Fruit fly (Drosophila melanogaster) whole organism, embryonic: Measurements from ENCODE around the gene CG6005.
A peak's percentile ranks its signal among the peaks of the same experiment; 100 is the strongest.

ENCODE experiments used
- Abd-B ChIP-seq: fragments of 200-800 bp; sonication (Bioruptor generic); optimal IDR thresholded peaks from 2 replicates; lab custom pipeline; 2018; ENCODE audit warnings: missing biosample characterization, mild to moderate bottlenecking, missing genetic modification characterization, moderate library complexity
- Aef1 ChIP-seq: fragments of 200-800 bp; sonication (Bioruptor generic); IDR thresholded peaks from 3 replicates; pipeline ENCODE4 v1.3.6; 2022; ENCODE audit warnings: missing biosample characterization, missing genetic modification characterization
- Bdp1 ChIP-seq: fragments of 200-800 bp; sonication (Bioruptor generic); optimal IDR thresholded peaks from 3 replicates; lab custom pipeline; 2016; ENCODE audit warnings: missing biosample characterization, missing genetic modification characterization
- CG10462 ChIP-seq: fragments of 200-800 bp; sonication (Bioruptor generic); optimal IDR thresholded peaks from 2 replicates; lab custom pipeline; 2016; ENCODE audit warnings: missing biosample characterization, missing genetic modification characterization
- CG10543 ChIP-seq: fragments of 200-800 bp; sonication (Bioruptor generic); optimal IDR thresholded peaks from 3 replicates; lab custom pipeline; 2017; ENCODE audit warnings: missing biosample characterization, mild to moderate bottlenecking, missing genetic modification characterization, moderate library complexity
- CG1602 ChIP-seq: fragments of 200-800 bp; sonication (Bioruptor generic); optimal IDR thresholded peaks from 3 replicates; lab custom pipeline; 2016; ENCODE audit warnings: missing biosample characterization, missing genetic modification characterization
- CG16863 ChIP-seq: fragments of 200-800 bp; sonication (Bioruptor generic); optimal IDR thresholded peaks from 3 replicates; lab custom pipeline; 2016; ENCODE audit warnings: missing biosample characterization, missing genetic modification characterization
- CG17568 ChIP-seq: fragments of 200-800 bp; sonication (Bioruptor generic); optimal IDR thresholded peaks from 2 replicates; lab custom pipeline; 2018; ENCODE audit warnings: missing biosample characterization, mild to moderate bottlenecking, missing genetic modification characterization, moderate library complexity
- CG18764 ChIP-seq: fragments of 200-800 bp; sonication (Bioruptor generic); optimal IDR thresholded peaks from 3 replicates; lab custom pipeline; 2016; ENCODE audit warnings: missing biosample characterization, missing genetic modification characterization
- CG2116 ChIP-seq: fragments of 200-800 bp; sonication (Bioruptor generic); optimal IDR thresholded peaks from 3 replicates; lab custom pipeline; 2018; ENCODE audit warnings: missing biosample characterization, mild to moderate bottlenecking, missing genetic modification characterization
- CG31224 ChIP-seq: fragments of 200-800 bp; sonication (Bioruptor generic); IDR thresholded peaks from 2 replicates; pipeline ENCODE4 v1.3.6; 2022; ENCODE audit warnings: missing biosample characterization, missing genetic modification characterization
- CG31388 ChIP-seq: fragments of 200-800 bp; sonication (Bioruptor generic); optimal IDR thresholded peaks from 2 replicates; lab custom pipeline; 2016; ENCODE audit warnings: missing biosample characterization, missing genetic modification characterization
- CG3163 ChIP-seq: fragments of 200-800 bp; sonication (Bioruptor generic); optimal IDR thresholded peaks from 3 replicates; lab custom pipeline; 2016; ENCODE audit warnings: missing biosample characterization, missing genetic modification characterization
- CG6689 ChIP-seq: fragments of 200-800 bp; sonication (Bioruptor generic); IDR thresholded peaks from 2 replicates; pipeline ENCODE4 v1.3.6; 2022; ENCODE audit warnings: missing biosample characterization, missing genetic modification characterization
- CG7372 ChIP-seq: fragments of 200-800 bp; sonication (Bioruptor generic); IDR thresholded peaks from 2 replicates; pipeline ENCODE4 v1.3.6; 2022; ENCODE audit warnings: missing biosample characterization, missing genetic modification characterization
- CG8089 ChIP-seq: fragments of 200-800 bp; sonication (Bioruptor generic); optimal IDR thresholded peaks from 3 replicates; lab custom pipeline; 2016; ENCODE audit warnings: missing biosample characterization, missing genetic modification characterization
- CG9609 ChIP-seq: fragments of 200-800 bp; sonication (Bioruptor generic); optimal IDR thresholded peaks from 3 replicates; lab custom pipeline; 2016; ENCODE audit warnings: missing biosample characterization, missing genetic modification characterization
- CTCF ChIP-seq: fragments of 200-800 bp; sonication (Bioruptor generic); optimal IDR thresholded peaks from 2 replicates; lab custom pipeline; 2017; ENCODE audit warnings: missing biosample characterization, mild to moderate bottlenecking, missing genetic modification characterization, moderate library complexity
- Deaf1 ChIP-seq: fragments of 200-800 bp; optimal IDR thresholded peaks from 3 replicates; lab custom pipeline; 2019; ENCODE audit warnings: missing biosample characterization, mild to moderate bottlenecking, missing genetic modification characterization, moderate library complexity
- Fer2 ChIP-seq: fragments of 200-800 bp; sonication (Bioruptor generic); optimal IDR thresholded peaks from 2 replicates; lab custom pipeline; 2018; ENCODE audit warnings: missing biosample characterization, mild to moderate bottlenecking, missing genetic modification characterization, moderate library complexity
- HmgZ ChIP-seq: fragments of 200-800 bp; sonication (Bioruptor generic); optimal IDR thresholded peaks from 2 replicates; lab custom pipeline; 2018; ENCODE audit warnings: missing biosample characterization, mild to moderate bottlenecking, missing genetic modification characterization
- Hmx ChIP-seq: fragments of 200-800 bp; sonication (Bioruptor generic); optimal IDR thresholded peaks from 2 replicates; lab custom pipeline; 2016; ENCODE audit warnings: missing biosample characterization, missing genetic modification characterization
- MBD-R2 ChIP-seq: fragments of 200-800 bp; sonication (Bioruptor generic); IDR thresholded peaks from 2 replicates; pipeline ENCODE4 v1.3.6; 2022; ENCODE audit warnings: missing biosample characterization, missing genetic modification characterization
- Ravus ChIP-seq: fragments of 200-800 bp; sonication (Bioruptor generic); IDR thresholded peaks from 2 replicates; pipeline ENCODE4 v1.3.6; 2022; ENCODE audit warnings: missing biosample characterization, missing genetic modification characterization
- Sox100B ChIP-seq: fragments of 200-800 bp; sonication (Bioruptor generic); optimal IDR thresholded peaks from 3 replicates; lab custom pipeline; 2018; ENCODE audit warnings: missing biosample characterization, mild to moderate bottlenecking, missing genetic modification characterization
- Spps ChIP-seq: fragments of 200-800 bp; sonication (Bioruptor generic); optimal IDR thresholded peaks from 2 replicates; lab custom pipeline; 2018; ENCODE audit warnings: missing biosample characterization, mild to moderate bottlenecking, missing genetic modification characterization
- Ssrp ChIP-seq: fragments of 200-800 bp; sonication (Bioruptor generic); optimal IDR thresholded peaks from 2 replicates; lab custom pipeline; 2018; ENCODE audit warnings: missing biosample characterization, mild to moderate bottlenecking, missing genetic modification characterization, moderate library complexity
- Xbp1 ChIP-seq: fragments of 200-800 bp; sonication (Bioruptor generic); optimal IDR thresholded peaks from 3 replicates; lab custom pipeline; 2016; ENCODE audit warnings: missing biosample characterization, mild to moderate bottlenecking, missing genetic modification characterization
- Xrp1 ChIP-seq: fragments of 200-800 bp; sonication (Bioruptor generic); IDR thresholded peaks from 2 replicates; pipeline ENCODE4 v1.3.6; 2022; ENCODE audit warnings: missing biosample characterization, missing genetic modification characterization
- ara ChIP-seq: fragments of 200-800 bp; sonication (Bioruptor generic); IDR thresholded peaks from 2 replicates; pipeline ENCODE4 v1.3.6; 2022; ENCODE audit warnings: missing biosample characterization, missing genetic modification characterization
- ato ChIP-seq: fragments of 200-800 bp; sonication (Bioruptor generic); IDR thresholded peaks from 2 replicates; pipeline ENCODE4 v1.3.6; 2022; ENCODE audit warnings: missing biosample characterization, missing genetic modification characterization; ENCODE audit not compliant: partially characterized antibody
- chif ChIP-seq, 2 experiments: fragments of 200-800 bp; sonication (Bioruptor generic); optimal IDR thresholded peaks; 3 replicates each; lab custom pipeline; 2016; ENCODE audit warnings: missing biosample characterization in 2 of 2, missing genetic modification characterization in 2 of 2
- dimm ChIP-seq: fragments of 200-800 bp; sonication (Bioruptor generic); IDR thresholded peaks from 2 replicates; pipeline ENCODE4 v1.3.6; 2022; ENCODE audit warnings: missing biosample characterization, missing genetic modification characterization
- ewg ChIP-seq: fragments of 200-800 bp; sonication (Bioruptor generic); optimal IDR thresholded peaks from 3 replicates; lab custom pipeline; 2017; ENCODE audit warnings: mild to moderate bottlenecking, missing biosample characterization, missing genetic modification reagents, missing genetic modification characterization
- grau ChIP-seq: fragments of 200-800 bp; optimal IDR thresholded peaks from 3 replicates; lab custom pipeline; 2019; ENCODE audit warnings: missing biosample characterization, mild to moderate bottlenecking, missing genetic modification characterization, moderate library complexity
- gsb ChIP-seq: fragments of 200-800 bp; sonication (Bioruptor generic); IDR thresholded peaks from 2 replicates; pipeline ENCODE4 v1.3.6; 2022; ENCODE audit warnings: missing biosample characterization, missing genetic modification characterization
- gsb-n ChIP-seq: fragments of 200-800 bp; sonication (Bioruptor generic); optimal IDR thresholded peaks from 3 replicates; lab custom pipeline; 2018; ENCODE audit warnings: missing biosample characterization, mild to moderate bottlenecking, missing genetic modification characterization
- hkb ChIP-seq, 2 experiments: fragments of 200-800 bp in 1 of 2; fragments of >200 bp in 1 of 2; sonication (Bioruptor generic) in 1 of 2; IDR thresholded peaks in 1 of 2; optimal IDR thresholded peaks in 1 of 2; 2 replicates each; pipeline versions ENCODE4 v1.3.6 to Lab custom; 2017 to 2022; ENCODE audit warnings: missing biosample characterization in 1 of 2, missing genetic modification characterization in 1 of 2
- inv ChIP-seq: fragments of 200-800 bp; sonication (Bioruptor generic); IDR thresholded peaks from 2 replicates; pipeline ENCODE4 v1.3.6; 2022; ENCODE audit warnings: missing biosample characterization, missing genetic modification characterization; ENCODE audit not compliant: partially characterized antibody
- lmd ChIP-seq: fragments of 200-800 bp; sonication (Bioruptor generic); IDR thresholded peaks from 2 replicates; pipeline ENCODE4 v1.3.6; 2022; ENCODE audit warnings: missing biosample characterization, missing genetic modification characterization
- maf-S ChIP-seq: fragments of 200-800 bp; sonication (Bioruptor generic); optimal IDR thresholded peaks from 2 replicates; lab custom pipeline; 2016; ENCODE audit warnings: missing biosample characterization, missing genetic modification characterization
- mld ChIP-seq: fragments of 200-800 bp; sonication (Bioruptor generic); IDR thresholded peaks from 3 replicates; pipeline ENCODE4 v1.3.6; 2022; ENCODE audit warnings: missing biosample characterization, missing genetic modification characterization; ENCODE audit not compliant: partially characterized antibody
- repo ChIP-seq: fragments of 200-800 bp; sonication (Bioruptor generic); optimal IDR thresholded peaks from 2 replicates; lab custom pipeline; 2016; ENCODE audit warnings: missing biosample characterization, missing genetic modification characterization
- rib ChIP-seq: fragments of 200-800 bp; sonication (Bioruptor generic); IDR thresholded peaks from 2 replicates; pipeline ENCODE4 v1.3.6; 2022; ENCODE audit warnings: missing biosample characterization, missing genetic modification characterization
- scrt ChIP-seq: fragments of 200-800 bp; sonication (Bioruptor generic); optimal IDR thresholded peaks from 2 replicates; lab custom pipeline; 2018; ENCODE audit warnings: missing biosample characterization, mild to moderate bottlenecking, missing genetic modification characterization, moderate library complexity
- sim ChIP-seq: fragments of 200-800 bp; sonication (Bioruptor generic); IDR thresholded peaks from 2 replicates; pipeline ENCODE4 v1.3.6; 2022; ENCODE audit warnings: missing biosample characterization, missing genetic modification characterization
- sisA ChIP-seq: fragments of 200-800 bp; sonication (Bioruptor generic); IDR thresholded peaks from 2 replicates; pipeline ENCODE4 v1.3.6; 2022; ENCODE audit warnings: missing biosample characterization, missing genetic modification characterization
- tin ChIP-seq: fragments of 200-800 bp; sonication (Bioruptor generic); optimal IDR thresholded peaks from 3 replicates; lab custom pipeline; 2016; ENCODE audit warnings: missing biosample characterization, missing genetic modification characterization
- tna ChIP-seq: fragments of 200-800 bp; sonication (Bioruptor generic); IDR thresholded peaks from 2 replicates; pipeline ENCODE4 v1.3.6; 2022; ENCODE audit warnings: missing biosample characterization, missing genetic modification characterization; ENCODE audit not compliant: partially characterized antibody
- tx ChIP-seq: fragments of 200-800 bp; sonication (Bioruptor generic); optimal IDR thresholded peaks from 2 replicates; lab custom pipeline; 2016; ENCODE audit warnings: missing biosample characterization, missing genetic modification characterization
- unpg ChIP-seq: fragments of 200-800 bp; sonication (Bioruptor generic); optimal IDR thresholded peaks from 3 replicates; lab custom pipeline; 2018; ENCODE audit warnings: missing biosample characterization, mild to moderate bottlenecking, missing genetic modification characterization, moderate library complexity

CG6005 gene

DNA sequence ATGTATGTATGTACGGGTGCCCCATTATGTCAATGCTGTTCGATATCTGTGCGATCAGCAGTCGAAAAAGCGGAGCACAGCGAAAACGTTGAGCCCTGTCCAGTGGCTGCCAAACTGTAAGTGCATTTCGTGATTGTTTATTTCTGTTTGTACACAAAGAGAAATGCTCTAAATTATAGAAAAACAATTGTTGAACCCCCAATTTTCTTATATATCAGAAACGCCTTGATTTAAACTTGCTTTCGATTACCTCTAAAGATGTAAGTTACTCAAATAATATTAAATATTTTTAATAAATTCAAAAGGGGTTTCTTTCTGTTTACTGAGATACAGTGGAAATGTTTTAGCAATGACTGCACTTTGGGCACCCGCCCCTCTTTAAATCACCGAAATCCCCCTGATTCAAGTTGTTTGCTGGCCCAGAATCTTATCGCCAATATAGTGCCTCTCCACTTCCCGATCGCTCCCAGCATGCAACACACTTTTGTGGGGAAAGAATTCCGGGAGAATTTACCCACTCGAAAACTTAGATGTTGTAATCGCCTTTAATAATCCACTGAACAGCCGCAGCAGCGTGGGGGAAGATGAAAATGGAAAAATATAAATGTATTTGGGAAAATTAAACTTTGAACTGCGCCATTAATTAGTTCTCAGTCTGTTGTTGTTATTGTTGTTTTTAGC, 8.9 kb downstream of the CG6005 start (continued):
- TF ChIP-seq tna (no peak), Aef1 (no peak), gsb (GFP tag; lab: Robert Waterston, UW) (no peak), sisA (GFP tag; lab: Robert Waterston, UW) (peak; percentile 62), CG18764 (GFP tag; lab: Kevin White, UChicago) (no peak), CG8089 (no peak), rib (GFP tag; lab: Robert Waterston, UW) (no peak), Hmx (GFP tag; lab: Kevin White, UChicago) (no peak), CG31388 (no peak), maf-S (GFP tag; lab: Kevin White, UChicago) (no peak), dimm (GFP tag; lab: Robert Waterston, UW) (no peak), grau (tag; lab: Kevin White, UChicago) (peak; percentile 45), CG9609 (GFP tag; lab: Kevin White, UChicago) (no peak), Xrp1 (peak; percentile 70; the same call in 1 of the 2 replicates), Spps (tag; lab: Kevin White, UChicago) (peak; percentile 44), CG7372 (GFP tag; lab: Robert Waterston, UW) (no peak), hkb (optimal IDR thresholded peaks at IDR 0.05; lab: Kevin White, UChicago) (no peak), hkb (GFP tag; IDR thresholded peaks at IDR 0.05; lab: Robert Waterston, UW) (peak; percentile 55), CG10543 (GFP tag; lab: Kevin White, UChicago) (no peak), chif (GFP tag; optimal IDR thresholded peaks at IDR 0.05; lab: Kevin White, UChicago) (peak in 1 of 2 experiments; percentile 15), CG31224 (GFP tag; lab: Robert Waterston, UW) (no peak), ara (GFP tag; lab: Robert Waterston, UW) (peak; percentile 38; the same call in 1 of the 2 replicates), lmd (GFP tag; lab: Robert Waterston, UW) (peak; percentile 56), Xbp1 (GFP tag; lab: Kevin White, UChicago) (peak; percentile 45), CTCF (no peak), gsb-n (tag; lab: Kevin White, UChicago) (peak; percentile 55), HmgZ (tag; lab: Kevin White, UChicago) (no peak), CG1602 (GFP tag; lab: Kevin White, UChicago) (peak; percentile 32), Bdp1 (GFP tag; lab: Kevin White, UChicago) (no peak), Ravus (no peak), unpg (GFP tag; lab: Kevin White, UChicago) (peak; percentile 63), CG2116 (GFP tag; lab: Kevin White, UChicago) (no peak), ewg (GFP tag; lab: Kevin White, UChicago) (peak; percentile 13), Sox100B (GFP tag; lab: Kevin White, UChicago) (no peak), CG17568 (GFP tag; lab: Kevin White, UChicago) (no peak), CG10462 (GFP tag; lab: Kevin White, UChicago) (no peak), tin (peak; percentile 23), repo (no peak), Fer2 (tag; lab: Kevin White, UChicago) (no peak), mld (no peak), ato (GFP tag; lab: Robert Waterston, UW) (no peak), CG16863 (GFP tag; lab: Kevin White, UChicago) (no peak), Deaf1 (tag; lab: Kevin White, UChicago) (no peak), CG6689 (peak; percentile 65; the same call in 1 of the 2 replicates), Abd-B (no peak), Ssrp (tag; lab: Kevin White, UChicago) (peak; percentile 68), inv (no peak), CG3163 (GFP tag; lab: Kevin White, UChicago) (no peak), scrt (no peak), MBD-R2 (GFP tag; lab: Robert Waterston, UW) (no peak), sim (GFP tag; lab: Robert Waterston, UW) (peak; percentile 69), tx (GFP tag; lab: Kevin White, UChicago) (no peak)
